Worm (Caenorhabditis elegans) whole organism, L4/young adult: ENCODE results near the gene C40A11.6.

Experiments
- W03F9.2 ChIP-seq: fragments of 150-350 bp; optimal IDR thresholded peaks from 2 replicates; lab custom pipeline; 2014; ENCODE audit warnings: missing biosample characterization, missing genetic modification characterization
- dao-5 ChIP-seq: sonication (generic microtip); optimal IDR thresholded peaks from 2 replicates; lab custom pipeline; 2016; ENCODE audit warnings: missing genotype, missing genetic modification characterization, moderate library complexity, missing compliant biosample characterization

- TF ChIP-seq W03F9.2 (tag; lab: Kevin White, UChicago), result no peak
- TF ChIP-seq dao-5 (tag; lab: Kevin White, UChicago), result no peak
Observed at ce11 chrII:2135604-2136003, 9.9 kb downstream of the C40A11.6 start, which contains the start of gene hpo-7.
